Worm (Caenorhabditis elegans) whole organism, L3 larva: ENCODE measurements around the gene C06G4.4.

Experiments
- aly-2 ChIP-seq: fragments of 150-350 bp; optimal IDR thresholded peaks from 2 replicates; lab custom pipeline; 2014; ENCODE audit warnings: missing biosample characterization, missing genetic modification characterization
- ama-1 ChIP-seq: fragments of 150-350 bp; optimal IDR thresholded peaks from 2 replicates; lab custom pipeline; 2018
- daf-12 ChIP-seq: fragments of 150-350 bp; optimal IDR thresholded peaks from 2 replicates; lab custom pipeline; 2014; ENCODE audit warnings: missing biosample characterization, missing genetic modification reagents, missing genetic modification characterization
- egl-27 ChIP-seq: sonication (generic microtip); optimal IDR thresholded peaks from 4 replicates; lab custom pipeline; 2017; ENCODE audit warnings: missing biosample characterization, missing genetic modification reagents, missing genetic modification characterization
- fkh-10 ChIP-seq: sonication (generic microtip); optimal IDR thresholded peaks from 2 replicates; lab custom pipeline; 2017; ENCODE audit warnings: missing biosample characterization, missing genetic modification reagents, missing genetic modification characterization
- jun-1 ChIP-seq: fragments of 150-350 bp; optimal IDR thresholded peaks from 2 replicates; lab custom pipeline; 2014; ENCODE audit warnings: missing biosample characterization, missing genetic modification reagents, missing genetic modification characterization
- lin-39 ChIP-seq: fragments of 150-350 bp; optimal IDR thresholded peaks from 2 replicates; lab custom pipeline; 2018; ENCODE audit warnings: missing biosample characterization, missing genetic modification reagents, missing genetic modification characterization
- nhr-237 ChIP-seq: fragments of 150-350 bp; optimal IDR thresholded peaks from 2 replicates; lab custom pipeline; 2014; ENCODE audit warnings: missing biosample characterization, missing genetic modification characterization
- nhr-25 ChIP-seq: sonication (generic microtip); optimal IDR thresholded peaks from 2 replicates; lab custom pipeline; 2017; ENCODE audit warnings: missing biosample characterization, missing genetic modification characterization
- tbx-2 ChIP-seq: sonication (generic microtip); optimal IDR thresholded peaks from 2 replicates; lab custom pipeline; 2016; ENCODE audit warnings: mild to moderate bottlenecking, missing genetic modification characterization, missing compliant biosample characterization
- unc-39 ChIP-seq: sonication (generic microtip); optimal IDR thresholded peaks from 4 replicates; lab custom pipeline; 2017; ENCODE audit warnings: missing biosample characterization, missing genetic modification characterization

DNA sequence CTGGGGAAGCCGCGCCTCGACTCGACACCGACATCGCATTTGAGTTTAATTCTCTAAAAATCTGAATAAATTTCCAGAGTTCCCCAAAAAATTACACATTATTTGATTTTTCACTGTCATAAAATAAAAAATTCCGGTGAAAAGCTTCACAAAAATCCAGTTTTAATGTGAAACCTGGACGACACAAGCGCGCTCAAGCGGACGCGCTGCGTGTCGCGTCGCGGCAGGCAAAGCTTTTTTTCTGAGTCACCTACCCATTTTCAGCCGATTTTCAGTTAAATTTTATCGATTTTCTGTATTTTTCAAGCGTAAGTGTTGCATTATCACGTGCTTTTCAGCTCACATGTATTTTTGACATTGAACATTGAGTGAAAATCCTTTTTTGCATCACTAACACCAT lies 32.2 kb upstream of the C06G4.4 start, which contains the start of gene cit-1.1:
- TF ChIP-seq ama-1 (lab: Kevin White, UChicago) (no peak), tbx-2 (tag; lab: Kevin White, UChicago) (no peak), unc-39 (tag; lab: Kevin White, UChicago) (no peak), daf-12 (no peak), egl-27 (tag; lab: Kevin White, UChicago) (no peak), aly-2 (tag; lab: Kevin White, UChicago) (no peak), lin-39 (tag; lab: Kevin White, UChicago) (peak; percentile 59), jun-1 (tag; lab: Kevin White, UChicago) (no peak), nhr-25 (tag; lab: Kevin White, UChicago) (no peak), fkh-10 (no peak), nhr-237 (no peak)
